Worm (Caenorhabditis elegans) whole organism, L2 larva: ENCODE measurements around the gene math-16.

Source experiments
- C34F6.9 ChIP-seq: fragments of 150-350 bp; optimal IDR thresholded peaks from 2 replicates; lab custom pipeline; 2014; ENCODE audit warnings: missing biosample characterization, missing genetic modification characterization
- F13H6.1 ChIP-seq: sonication (generic microtip); optimal IDR thresholded peaks from 2 replicates; lab custom pipeline; 2016; ENCODE audit warnings: missing genetic modification characterization, missing compliant biosample characterization
- Y55F3AM.14 ChIP-seq: fragments of 200-800 bp; sonication (Bioruptor generic); optimal IDR thresholded peaks from 2 replicates; lab custom pipeline; 2018; ENCODE audit warnings: mild to moderate bottlenecking, missing genetic modification characterization, missing compliant biosample characterization
- alr-1 ChIP-seq: fragments of 150-350 bp; optimal IDR thresholded peaks from 2 replicates; lab custom pipeline; 2014; ENCODE audit warnings: missing biosample characterization, missing genetic modification characterization
- aly-2 ChIP-seq: fragments of 150-350 bp; optimal IDR thresholded peaks from 2 replicates; lab custom pipeline; 2014; ENCODE audit warnings: missing biosample characterization, missing genetic modification characterization
- ama-1 ChIP-seq: fragments of 150-350 bp; optimal IDR thresholded peaks from 2 replicates; lab custom pipeline; 2018; ENCODE audit warnings: inconsistent platforms
- crh-2 ChIP-seq: sonication (generic microtip); optimal IDR thresholded peaks from 2 replicates; lab custom pipeline; 2017; ENCODE audit warnings: missing biosample characterization, missing genetic modification characterization
- dmd-4 ChIP-seq: sonication (generic microtip); optimal IDR thresholded peaks from 2 replicates; lab custom pipeline; 2017; ENCODE audit warnings: missing biosample characterization, missing genetic modification characterization
- egl-27 ChIP-seq: sonication (generic microtip); optimal IDR thresholded peaks from 3 replicates; lab custom pipeline; 2017; ENCODE audit warnings: missing biosample characterization, missing genetic modification reagents, missing genetic modification characterization
- elt-1 ChIP-seq: fragments of 150-350 bp; optimal IDR thresholded peaks from 2 replicates; lab custom pipeline; 2014; ENCODE audit warnings: missing biosample characterization, missing genetic modification characterization
- fos-1 ChIP-seq: fragments of 150-350 bp; optimal IDR thresholded peaks from 2 replicates; lab custom pipeline; 2014; ENCODE audit warnings: missing biosample characterization, missing genetic modification characterization
- gmeb-1 ChIP-seq: fragments of 150-350 bp; optimal IDR thresholded peaks from 2 replicates; lab custom pipeline; 2014; ENCODE audit warnings: missing biosample characterization, missing genetic modification characterization
- lin-11 ChIP-seq: fragments of 150-350 bp; sonication (generic microtip); optimal IDR thresholded peaks from 2 replicates; lab custom pipeline; 2014; ENCODE audit warnings: missing biosample characterization, missing genetic modification characterization, inconsistent platforms, mixed read lengths
- lin-13 ChIP-seq: fragments of 150-350 bp; optimal IDR thresholded peaks from 2 replicates; lab custom pipeline; 2014; ENCODE audit warnings: missing biosample characterization, missing genetic modification reagents, missing genetic modification characterization
- lin-39 ChIP-seq: fragments of 150-350 bp; optimal IDR thresholded peaks from 2 replicates; lab custom pipeline; 2014; ENCODE audit warnings: missing biosample characterization, missing genetic modification reagents, missing genetic modification characterization
- lsy-2 ChIP-seq, 2 experiments: fragments of 150-350 bp in 1 of 2; sonication (generic microtip) in 1 of 2; optimal IDR thresholded peaks; 2 replicates each; lab custom pipeline; 2014 to 2017; ENCODE audit warnings: missing biosample characterization in 2 of 2, missing genetic modification characterization in 2 of 2
- mab-5 ChIP-seq: fragments of 150-350 bp; optimal IDR thresholded peaks from 2 replicates; lab custom pipeline; 2014; ENCODE audit warnings: missing biosample characterization, missing genetic modification characterization
- nhr-11 ChIP-seq: fragments of 150-350 bp; optimal IDR thresholded peaks from 2 replicates; lab custom pipeline; 2014; ENCODE audit warnings: missing biosample characterization, missing genetic modification characterization
- nhr-12 ChIP-seq: fragments of 150-350 bp; optimal IDR thresholded peaks from 2 replicates; lab custom pipeline; 2014; ENCODE audit warnings: missing biosample characterization, missing genetic modification characterization
- nhr-129 ChIP-seq: fragments of 150-350 bp; optimal IDR thresholded peaks from 2 replicates; lab custom pipeline; 2014; ENCODE audit warnings: missing biosample characterization, missing genetic modification characterization
- nhr-21 ChIP-seq: fragments of 150-350 bp; optimal IDR thresholded peaks from 2 replicates; lab custom pipeline; 2014; ENCODE audit warnings: missing biosample characterization, missing genetic modification characterization
- nhr-237 ChIP-seq: fragments of 150-350 bp; optimal IDR thresholded peaks from 2 replicates; lab custom pipeline; 2014; ENCODE audit warnings: missing biosample characterization, missing genetic modification characterization
- nhr-25 ChIP-seq: fragments of 150-350 bp; sonication (generic microtip); optimal IDR thresholded peaks from 3 replicates; lab custom pipeline; 2014; ENCODE audit warnings: missing biosample characterization, missing genetic modification characterization
- nhr-77 ChIP-seq: fragments of 150-350 bp; optimal IDR thresholded peaks from 2 replicates; lab custom pipeline; 2014; ENCODE audit warnings: missing biosample characterization, missing genetic modification characterization
- peb-1 ChIP-seq: fragments of 150-350 bp; optimal IDR thresholded peaks from 2 replicates; lab custom pipeline; 2014; ENCODE audit warnings: missing biosample characterization, missing genetic modification characterization
- sem-4 ChIP-seq: fragments of 150-350 bp; optimal IDR thresholded peaks from 2 replicates; lab custom pipeline; 2014; ENCODE audit warnings: missing biosample characterization, missing genetic modification reagents, missing genetic modification characterization
- sma-9 ChIP-seq, 2 experiments: fragments of 150-350 bp in 1 of 2; sonication (generic microtip) in 1 of 2; optimal IDR thresholded peaks; 2 replicates each; lab custom pipeline; 2014 to 2016; ENCODE audit warnings: missing genetic modification characterization in 2 of 2, mild to moderate bottlenecking in 1 of 2, missing biosample characterization in 1 of 2, missing compliant biosample characterization in 1 of 2, missing genetic modification reagents in 1 of 2, moderate library complexity in 1 of 2
- unc-39 ChIP-seq: fragments of 150-350 bp; optimal IDR thresholded peaks from 2 replicates; lab custom pipeline; 2014; ENCODE audit warnings: missing biosample characterization, missing genetic modification characterization
- unc-55 ChIP-seq: fragments of 150-350 bp; sonication (generic microtip); optimal IDR thresholded peaks from 3 replicates; lab custom pipeline; 2014; ENCODE audit warnings: missing biosample characterization, missing genetic modification reagents, missing genetic modification characterization
- unc-62 ChIP-seq: fragments of 150-350 bp; optimal IDR thresholded peaks from 2 replicates; lab custom pipeline; 2014; ENCODE audit warnings: missing biosample characterization, missing genetic modification reagents, missing genetic modification characterization
- zag-1 ChIP-seq: fragments of 150-350 bp; optimal IDR thresholded peaks from 2 replicates; lab custom pipeline; 2014; ENCODE audit warnings: missing biosample characterization, missing genetic modification characterization
- ztf-11 ChIP-seq: sonication (generic microtip); optimal IDR thresholded peaks from 2 replicates; lab custom pipeline; 2017; ENCODE audit warnings: missing biosample characterization, missing genetic modification characterization
- ztf-4 ChIP-seq: fragments of 150-350 bp; optimal IDR thresholded peaks from 2 replicates; lab custom pipeline; 2014; ENCODE audit warnings: missing biosample characterization, missing genetic modification characterization

Gene math-16

ce11 chrII:1917862-1918261 is 39.3 kb upstream of the math-16 start, which contains the start of gene bath-4:
Gene bath-4 (minus strand): TSS chrII:1917962.
- TF ChIP-seq crh-2 (no peak), Y55F3AM.14 (GFP tag; lab: Kevin White, UChicago) (no peak)

- no peak for TF ChIP-seq crh-2
These were observed 34.2 kb upstream of the math-16 start, which contains the start of gene math-31 for ce11 chrII:1912741-1913140. Gene math-31 (minus strand): TSS chrII:1912841.

- TF ChIP-seq aly-2 (tag; lab: Kevin White, UChicago) (no peak), nhr-21 (no peak), alr-1 (no peak), nhr-237 (tag; lab: Kevin White, UChicago) (no peak), fos-1 (tag; lab: Kevin White, UChicago) (peak; percentile 23), nhr-129 (no peak), sem-4 (tag; lab: Kevin White, UChicago) (no peak)
These were observed 26.5 kb upstream of the math-16 start, which contains the start of gene math-22 for ce11 chrII:1905104-1905503. Gene math-22 (plus strand): TSS chrII:1905404.

- TF ChIP-seq C34F6.9 (tag; lab: Kevin White, UChicago) (no peak), aly-2 (tag; lab: Kevin White, UChicago) (no peak), lin-39 (tag; lab: Kevin White, UChicago) (no peak), mab-5 (tag; lab: Kevin White, UChicago) (no peak), ztf-11 (tag; lab: Kevin White, UChicago) (no peak), zag-1 (tag; lab: Kevin White, UChicago) (no peak), unc-62 (GFP tag; lab: Kevin White, UChicago) (no peak), F13H6.1 (tag; lab: Kevin White, UChicago) (no peak), sma-9 (GFP tag; optimal IDR thresholded peaks at IDR 0.05; lab: Kevin White, UChicago) (no peak), sma-9 (tag; optimal IDR thresholded peaks at IDR 0.05; lab: Kevin White, UChicago) (no peak), lin-11 (tag; lab: Kevin White, UChicago) (no peak), lin-13 (GFP tag; lab: Kevin White, UChicago) (no peak), elt-1 (tag; lab: Kevin White, UChicago) (no peak), peb-1 (tag; lab: Kevin White, UChicago) (no peak), nhr-11 (tag; lab: Kevin White, UChicago) (no peak), nhr-237 (tag; lab: Kevin White, UChicago) (no peak), lsy-2 (tag; optimal IDR thresholded peaks at IDR 0.05; lab: Kevin White, UChicago) (no peak), nhr-25 (tag; lab: Kevin White, UChicago) (no peak), alr-1 (no peak)
These were observed 23.4 kb upstream of the math-16 start, which contains the start of gene math-23 for ce11 chrII:1901981-1902380. Gene math-23 (plus strand): TSS chrII:1902281.

ce11 chrII:1899934-1900333 is 21.4 kb upstream of the math-16 start, which contains the start of gene math-24:
Gene math-24 (plus strand): TSS chrII:1900234.
- TF ChIP-seq nhr-129 (no peak), nhr-77 (tag; lab: Kevin White, UChicago) (no peak), egl-27 (no peak), ama-1 (lab: Kevin White, UChicago) (no peak), unc-39 (tag; lab: Kevin White, UChicago) (no peak), sma-9 (GFP tag; optimal IDR thresholded peaks at IDR 0.05; lab: Kevin White, UChicago) (no peak), sma-9 (tag; optimal IDR thresholded peaks at IDR 0.05; lab: Kevin White, UChicago) (no peak), alr-1 (no peak), nhr-11 (tag; lab: Kevin White, UChicago) (no peak), nhr-12 (no peak), zag-1 (tag; lab: Kevin White, UChicago) (no peak), unc-55 (no peak)

- TF ChIP-seq fos-1 (tag; lab: Kevin White, UChicago): peak; percentile 9
- TF ChIP-seq nhr-25 (tag; lab: Kevin White, UChicago): no peak
- TF ChIP-seq gmeb-1 (tag; lab: Kevin White, UChicago): no peak
- TF ChIP-seq sem-4 (tag; lab: Kevin White, UChicago): no peak
- no peak for TF ChIP-seq ztf-4 (tag; lab: Kevin White, UChicago)
- TF ChIP-seq dmd-4: no peak
These were observed 19.4 kb upstream of the math-16 start, which contains the start of gene C46F9.6 for ce11 chrII:1897936-1898335. Gene C46F9.6 (plus strand): TSS chrII:1898236.
